Fruit fly (Drosophila melanogaster) whole organism, prepupa: Measurements from ENCODE around the gene sqh.

ENCODE experiments used
- Blimp-1 ChIP-seq: fragments of 200-800 bp; sonication (Bioruptor generic); optimal IDR thresholded peaks from 3 replicates; lab custom pipeline; 2017; ENCODE audit warnings: missing biosample characterization, missing genetic modification characterization, mild to moderate bottlenecking, moderate library complexity, missing genetic modification reagents
- CG32006 ChIP-seq: fragments of 200-800 bp; sonication (Bioruptor generic); optimal IDR thresholded peaks from 3 replicates; lab custom pipeline; 2017; ENCODE audit warnings: missing biosample characterization, mild to moderate bottlenecking, missing genetic modification characterization
- CG6808 ChIP-seq: fragments of 200-800 bp; sonication (Bioruptor generic); optimal IDR thresholded peaks from 3 replicates; lab custom pipeline; 2017; ENCODE audit warnings: missing biosample characterization, missing genetic modification characterization, mild to moderate bottlenecking, moderate library complexity, missing genetic modification reagents
- CG6854 ChIP-seq: fragments of 200-800 bp; sonication (Bioruptor generic); optimal IDR thresholded peaks from 2 replicates; lab custom pipeline; 2017; ENCODE audit warnings: missing biosample characterization, mild to moderate bottlenecking, missing genetic modification characterization
- CG8319 ChIP-seq: fragments of 200-800 bp; sonication (Bioruptor generic); optimal IDR thresholded peaks from 3 replicates; lab custom pipeline; 2016; ENCODE audit warnings: missing biosample characterization, missing genetic modification characterization
- Hr38 ChIP-seq: sonication (Bioruptor generic); optimal IDR thresholded peaks from 2 replicates; lab custom pipeline; 2016; ENCODE audit warnings: missing biosample characterization, missing genetic modification characterization
- achi ChIP-seq: fragments of 200-800 bp; sonication (Bioruptor generic); optimal IDR thresholded peaks from 3 replicates; lab custom pipeline; 2016; ENCODE audit warnings: missing biosample characterization, missing genetic modification characterization
- net ChIP-seq: fragments of 200-800 bp; sonication (Bioruptor generic); optimal IDR thresholded peaks from 3 replicates; lab custom pipeline; 2016; ENCODE audit warnings: missing biosample characterization, missing genetic modification characterization

dm6 chrX:6252897-6253540 is 28.1 kb upstream of the sqh start:
- TF ChIP-seq Hr38 (GFP tag; lab: Kevin White, UChicago) (no peak), achi (GFP tag; lab: Kevin White, UChicago) (no peak), CG6808 (GFP tag; lab: Kevin White, UChicago) (no peak), Blimp-1 (GFP tag; lab: Kevin White, UChicago) (no peak), CG8319 (no peak), CG6854 (GFP tag; lab: Kevin White, UChicago) (no peak), net (GFP tag; lab: Kevin White, UChicago) (no peak), CG32006 (no peak)
